Worm (Caenorhabditis elegans) whole organism, L1 larva: ENCODE measurements around the gene C34F6.12.
A peak's percentile ranks its signal among the peaks of the same experiment; 100 is the strongest.

Source experiments
- Y116A8C.19 ChIP-seq: sonication (generic microtip); optimal IDR thresholded peaks from 2 replicates; lab custom pipeline; 2016; ENCODE audit warnings: missing compliant biosample characterization, missing genetic modification characterization, borderline replicate concordance
- aha-1 ChIP-seq: fragments of 150-350 bp; optimal IDR thresholded peaks from 2 replicates; lab custom pipeline; 2014; ENCODE audit warnings: missing biosample characterization, missing genetic modification characterization
- alr-1 ChIP-seq: fragments of 200-800 bp; sonication (Bioruptor generic); optimal IDR thresholded peaks from 2 replicates; lab custom pipeline; 2018; ENCODE audit warnings: borderline replicate concordance, mild to moderate bottlenecking, missing genetic modification characterization, missing compliant biosample characterization
- ama-1 ChIP-seq: fragments of 150-350 bp; optimal IDR thresholded peaks from 2 replicates; lab custom pipeline; 2014
- blmp-1 ChIP-seq: fragments of 150-350 bp; optimal IDR thresholded peaks from 2 replicates; lab custom pipeline; 2014; ENCODE audit warnings: missing biosample characterization, missing genetic modification characterization
- ceh-63 ChIP-seq: fragments of 200-800 bp; sonication (Bioruptor generic); optimal IDR thresholded peaks from 2 replicates; lab custom pipeline; 2018; ENCODE audit warnings: mild to moderate bottlenecking, missing genetic modification characterization, missing compliant biosample characterization
- fkh-10 ChIP-seq: sonication (generic microtip); optimal IDR thresholded peaks from 2 replicates; lab custom pipeline; 2017; ENCODE audit warnings: missing biosample characterization, missing genetic modification reagents, missing genetic modification characterization
- lin-35 ChIP-seq, 2 experiments: fragments of 150-350 bp; optimal IDR thresholded peaks; 2 replicates each; lab custom pipeline; 2014; ENCODE audit warnings: missing biosample characterization in 2 of 2, missing genetic modification characterization in 2 of 2, missing genetic modification reagents in 2 of 2
- nhr-71 ChIP-seq: sonication (generic microtip); optimal IDR thresholded peaks from 2 replicates; lab custom pipeline; 2016; ENCODE audit warnings: mild to moderate bottlenecking, missing genetic modification characterization, moderate library complexity, missing compliant biosample characterization
- pag-3 ChIP-seq: sonication (generic microtip); optimal IDR thresholded peaks from 2 replicates; lab custom pipeline; 2017; ENCODE audit warnings: missing genetic modification characterization, mild to moderate bottlenecking, missing compliant biosample characterization, antibody characterized with exemption, borderline replicate concordance; ENCODE audit not compliant: insufficient read depth
- unc-62 ChIP-seq: fragments of 150-350 bp; optimal IDR thresholded peaks from 2 replicates; lab custom pipeline; 2014; ENCODE audit warnings: missing biosample characterization, missing genetic modification reagents, missing genetic modification characterization
- zag-1 ChIP-seq: fragments of 150-350 bp; optimal IDR thresholded peaks from 2 replicates; lab custom pipeline; 2014; ENCODE audit warnings: missing biosample characterization, missing genetic modification characterization

DNA sequence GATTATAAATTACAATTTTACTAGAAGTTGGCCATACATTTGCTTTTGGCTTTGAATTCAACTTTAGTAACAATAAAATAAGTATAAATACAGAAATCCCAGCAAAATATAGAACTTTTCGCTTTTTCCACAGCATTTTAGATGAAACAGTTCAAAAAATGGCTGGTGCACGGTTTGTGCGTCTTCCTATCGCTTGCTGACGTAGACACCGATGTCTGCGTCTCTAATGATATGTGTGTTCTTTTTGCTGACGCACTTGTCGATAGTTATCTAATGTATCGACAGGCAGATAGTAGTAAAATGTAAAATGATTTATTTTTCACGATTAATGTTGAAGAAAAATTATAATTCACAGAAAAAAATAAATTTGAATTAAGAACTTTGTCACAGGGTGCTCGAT lies 19.5 kb downstream of the C34F6.12 start, which contains the start of gene hst-2:
- TF ChIP-seq lin-35 (GFP tag; optimal IDR thresholded peaks at IDR 0.05; lab: Kevin White, UChicago) (peak; percentile 74 to 91), alr-1 (tag; lab: Kevin White, UChicago) (no peak), nhr-71 (tag; lab: Kevin White, UChicago) (peak; percentile 97), ama-1 (lab: Kevin White, UChicago) (peak; percentile 1), unc-62 (GFP tag; lab: Kevin White, UChicago) (no peak), zag-1 (tag; lab: Kevin White, UChicago) (no peak), ceh-63 (no peak), fkh-10 (GFP tag; lab: Kevin White, UChicago) (peak; percentile 68), blmp-1 (tag; lab: Kevin White, UChicago) (peak; percentile 83), Y116A8C.19 (tag; lab: Kevin White, UChicago) (no peak), pag-3 (tag; lab: Kevin White, UChicago) (peak; percentile 39), aha-1 (tag; lab: Kevin White, UChicago) (peak; percentile 86)
